Fruit fly (Drosophila melanogaster): Measurements from ENCODE around the gene Hsp68.

dm6 chr3R:24068830-24069229 is 11.7 kb upstream of the Hsp68 start:
- no peak for TF ChIP-seq oc (tag; optimal IDR thresholded peaks at IDR 0.05)
- TF ChIP-seq CG10147 (GFP tag; optimal IDR thresholded peaks at IDR 0.05): no peak

Data from whole organism, embryonic.